Worm (Caenorhabditis elegans) whole organism, L2 larva: ENCODE results near the gene cyp-35A5.

Source experiments
- R02D3.7 ChIP-seq: fragments of 150-350 bp; optimal IDR thresholded peaks from 2 replicates; lab custom pipeline; 2014; ENCODE audit warnings: missing biosample characterization, missing genetic modification characterization
- ama-1 ChIP-seq: fragments of 150-350 bp; optimal IDR thresholded peaks from 2 replicates; lab custom pipeline; 2018; ENCODE audit warnings: inconsistent platforms
- elt-3 ChIP-seq: sonication (generic microtip); optimal IDR thresholded peaks from 2 replicates; lab custom pipeline; 2017; ENCODE audit warnings: missing biosample characterization, missing genetic modification characterization
- lin-13 ChIP-seq: fragments of 150-350 bp; optimal IDR thresholded peaks from 2 replicates; lab custom pipeline; 2014; ENCODE audit warnings: missing biosample characterization, missing genetic modification reagents, missing genetic modification characterization
- lin-39 ChIP-seq: fragments of 150-350 bp; optimal IDR thresholded peaks from 2 replicates; lab custom pipeline; 2014; ENCODE audit warnings: missing biosample characterization, missing genetic modification reagents, missing genetic modification characterization
- lsy-2 ChIP-seq, 2 experiments: fragments of 150-350 bp in 1 of 2; sonication (generic microtip) in 1 of 2; optimal IDR thresholded peaks; 2 replicates each; lab custom pipeline; 2014 to 2017; ENCODE audit warnings: missing biosample characterization in 2 of 2, missing genetic modification characterization in 2 of 2
- mdl-1 ChIP-seq, 2 experiments: fragments of 150-350 bp in 1 of 2; sonication (generic microtip) in 1 of 2; optimal IDR thresholded peaks; 2 replicates each; lab custom pipeline; 2017; ENCODE audit warnings: missing biosample characterization in 2 of 2, missing genetic modification characterization in 2 of 2
- nhr-11 ChIP-seq: fragments of 150-350 bp; optimal IDR thresholded peaks from 2 replicates; lab custom pipeline; 2014; ENCODE audit warnings: missing biosample characterization, missing genetic modification characterization
- nhr-129 ChIP-seq: fragments of 150-350 bp; optimal IDR thresholded peaks from 2 replicates; lab custom pipeline; 2014; ENCODE audit warnings: missing biosample characterization, missing genetic modification characterization
- nhr-237 ChIP-seq: fragments of 150-350 bp; optimal IDR thresholded peaks from 2 replicates; lab custom pipeline; 2014; ENCODE audit warnings: missing biosample characterization, missing genetic modification characterization
- nhr-25 ChIP-seq: fragments of 150-350 bp; sonication (generic microtip); optimal IDR thresholded peaks from 3 replicates; lab custom pipeline; 2014; ENCODE audit warnings: missing biosample characterization, missing genetic modification characterization
- skn-1 ChIP-seq: sonication (generic microtip); optimal IDR thresholded peaks from 2 replicates; lab custom pipeline; 2017; ENCODE audit warnings: missing biosample characterization, missing genetic modification characterization
- unc-39 ChIP-seq: fragments of 150-350 bp; optimal IDR thresholded peaks from 2 replicates; lab custom pipeline; 2014; ENCODE audit warnings: missing biosample characterization, missing genetic modification characterization
- ztf-4 ChIP-seq: fragments of 150-350 bp; optimal IDR thresholded peaks from 2 replicates; lab custom pipeline; 2014; ENCODE audit warnings: missing biosample characterization, missing genetic modification characterization

DNA sequence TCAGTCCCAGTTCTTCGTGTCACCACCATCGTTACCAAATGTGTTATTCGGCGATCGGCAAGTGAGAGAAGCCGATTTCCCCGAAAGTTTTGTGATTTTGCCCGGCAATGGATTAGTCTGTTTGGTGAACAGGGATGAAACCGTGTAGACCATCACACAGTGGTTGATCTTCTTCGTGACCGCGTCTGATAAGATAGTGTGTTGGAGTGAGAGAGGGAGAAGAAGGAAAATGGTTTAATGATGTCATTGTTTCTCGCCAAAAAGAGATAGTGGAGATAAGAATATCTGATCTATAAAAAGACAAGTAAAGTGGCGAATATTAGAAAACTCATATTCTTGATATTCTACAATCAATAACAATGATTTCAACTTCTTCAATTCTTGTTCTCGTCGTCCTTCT, 43.7 kb downstream of the cyp-35A5 start, which contains the start of gene nlp-31:
- TF ChIP-seq ama-1 (lab: Kevin White, UChicago) (no peak), mdl-1 (tag; optimal IDR thresholded peaks at IDR 0.05; lab: Kevin White, UChicago) (peak in 1 of 2 experiments; percentile 23), lsy-2 (tag; optimal IDR thresholded peaks at IDR 0.05; lab: Kevin White, UChicago) (no peak), lin-13 (GFP tag; lab: Kevin White, UChicago) (no peak), unc-39 (tag; lab: Kevin White, UChicago) (no peak), R02D3.7 (tag; lab: Kevin White, UChicago) (no peak), lin-39 (tag; lab: Kevin White, UChicago) (no peak), elt-3 (tag; lab: Kevin White, UChicago) (no peak), skn-1 (tag; lab: Kevin White, UChicago) (no peak), nhr-25 (tag; lab: Kevin White, UChicago) (peak; percentile 77), nhr-11 (tag; lab: Kevin White, UChicago) (no peak), ztf-4 (tag; lab: Kevin White, UChicago) (no peak), nhr-129 (tag; lab: Kevin White, UChicago) (no peak), nhr-237 (no peak)
